Worm (Caenorhabditis elegans) whole organism, L1 larva: ENCODE results near the gene mtm-3.
A peak's percentile ranks its signal among the peaks of the same experiment; 100 is the strongest.

ENCODE experiments used
- C16A3.4 ChIP-seq: fragments of 150-350 bp; optimal IDR thresholded peaks from 2 replicates; lab custom pipeline; 2014; ENCODE audit warnings: missing biosample characterization, missing genetic modification characterization
- Y116A8C.19 ChIP-seq: sonication (generic microtip); optimal IDR thresholded peaks from 2 replicates; lab custom pipeline; 2016; ENCODE audit warnings: missing compliant biosample characterization, missing genetic modification characterization, borderline replicate concordance
- aha-1 ChIP-seq: fragments of 150-350 bp; optimal IDR thresholded peaks from 2 replicates; lab custom pipeline; 2014; ENCODE audit warnings: missing biosample characterization, missing genetic modification characterization
- alr-1 ChIP-seq: fragments of 200-800 bp; sonication (Bioruptor generic); optimal IDR thresholded peaks from 2 replicates; lab custom pipeline; 2018; ENCODE audit warnings: borderline replicate concordance, mild to moderate bottlenecking, missing genetic modification characterization, missing compliant biosample characterization
- aly-2 ChIP-seq: fragments of 150-350 bp; optimal IDR thresholded peaks from 2 replicates; lab custom pipeline; 2014; ENCODE audit warnings: missing biosample characterization, missing genetic modification characterization
- ceh-63 ChIP-seq: fragments of 200-800 bp; sonication (Bioruptor generic); optimal IDR thresholded peaks from 2 replicates; lab custom pipeline; 2018; ENCODE audit warnings: mild to moderate bottlenecking, missing genetic modification characterization, missing compliant biosample characterization
- ceh-8 ChIP-seq: fragments of 200-800 bp; sonication (Bioruptor generic); optimal IDR thresholded peaks from 2 replicates; lab custom pipeline; 2018; ENCODE audit warnings: mild to moderate bottlenecking, missing genetic modification characterization, moderate library complexity, missing compliant biosample characterization
- ceh-82 ChIP-seq, 3 experiments: fragments of 150-350 bp in 1 of 3; sonication (generic microtip) in 2 of 3; optimal IDR thresholded peaks; 2 replicates each; lab custom pipeline; 2014 to 2017; ENCODE audit warnings: missing biosample characterization in 3 of 3, missing genetic modification characterization in 3 of 3
- ceh-88 ChIP-seq: fragments of 200-800 bp; sonication (Bioruptor generic); IDR thresholded peaks from 2 replicates; pipeline ENCODE4 v1.3.6; 2022; ENCODE audit warnings: missing genetic modification characterization, missing compliant biosample characterization
- ceh-90 ChIP-seq: sonication (generic microtip); optimal IDR thresholded peaks from 2 replicates; lab custom pipeline; 2016; ENCODE audit warnings: missing genetic modification characterization, missing compliant biosample characterization
- dpl-1 ChIP-seq, 3 experiments: fragments of 150-350 bp in 2 of 3; sonication (generic microtip) in 1 of 3; optimal IDR thresholded peaks; 2 replicates each; lab custom pipeline; 2014 to 2017; ENCODE audit warnings: missing biosample characterization in 3 of 3, missing genetic modification characterization in 3 of 3, missing genetic modification reagents in 3 of 3
- efl-1 ChIP-seq, 4 experiments: fragments of 150-350 bp; optimal IDR thresholded peaks in 3 of 4; peaks in 1 of 4; 1 replicate in 1 of 4; 2 replicates in 3 of 4; lab custom pipeline; 2014; ENCODE audit warnings: missing biosample characterization in 2 of 4, missing genetic modification characterization in 2 of 4, missing genetic modification reagents in 2 of 4
- efl-3 ChIP-seq: fragments of 200-800 bp; sonication (Bioruptor generic); optimal IDR thresholded peaks from 2 replicates; lab custom pipeline; 2018; ENCODE audit warnings: mild to moderate bottlenecking, missing genetic modification characterization, missing compliant biosample characterization
- egl-13 ChIP-seq: sonication (generic microtip); optimal IDR thresholded peaks from 2 replicates; lab custom pipeline; 2016; ENCODE audit warnings: missing genotype, missing genetic modification reagents, missing genetic modification characterization, missing compliant biosample characterization
- elt-2 ChIP-seq: sonication (generic microtip); optimal IDR thresholded peaks from 2 replicates; lab custom pipeline; 2016; ENCODE audit warnings: missing genetic modification characterization, mild to moderate bottlenecking, inconsistent platforms, missing compliant biosample characterization, missing genetic modification reagents
- fkh-10 ChIP-seq: sonication (generic microtip); optimal IDR thresholded peaks from 2 replicates; lab custom pipeline; 2017; ENCODE audit warnings: missing biosample characterization, missing genetic modification reagents, missing genetic modification characterization
- fkh-4 ChIP-seq: sonication (generic microtip); optimal IDR thresholded peaks from 2 replicates; lab custom pipeline; 2016; ENCODE audit warnings: missing compliant biosample characterization, missing genetic modification characterization, borderline replicate concordance
- grh-1 ChIP-seq: fragments of 200-800 bp; sonication (Bioruptor generic); IDR thresholded peaks from 2 replicates; pipeline ENCODE4 v1.3.6; 2022; ENCODE audit warnings: missing genetic modification reagents, missing genetic modification characterization, missing compliant biosample characterization
- hlh-17 ChIP-seq: fragments of 200-800 bp; sonication (Bioruptor generic); optimal IDR thresholded peaks from 2 replicates; lab custom pipeline; 2018; ENCODE audit warnings: missing genetic modification characterization, mild to moderate bottlenecking, missing compliant biosample characterization, moderate library complexity, borderline replicate concordance
- irx-1 ChIP-seq: sonication (generic microtip); optimal IDR thresholded peaks from 2 replicates; lab custom pipeline; 2016; ENCODE audit warnings: missing genetic modification characterization, missing compliant biosample characterization
- isw-1 ChIP-seq: fragments of 200-800 bp; sonication (Bioruptor generic); IDR thresholded peaks from 2 replicates; pipeline ENCODE4 v1.3.6; 2022; ENCODE audit warnings: missing genetic modification characterization, missing compliant biosample characterization
- jun-1 ChIP-seq: fragments of 150-350 bp; optimal IDR thresholded peaks from 2 replicates; lab custom pipeline; 2014; ENCODE audit warnings: missing biosample characterization, missing genetic modification reagents, missing genetic modification characterization
- lin-13 ChIP-seq: fragments of 150-350 bp; optimal IDR thresholded peaks from 2 replicates; lab custom pipeline; 2014; ENCODE audit warnings: missing biosample characterization, missing genetic modification reagents, missing genetic modification characterization
- lin-14 ChIP-seq: fragments of 200-800 bp; sonication (Bioruptor generic); optimal IDR thresholded peaks from 2 replicates; lab custom pipeline; 2018; ENCODE audit warnings: mild to moderate bottlenecking, missing genetic modification characterization, moderate library complexity, missing compliant biosample characterization
- lin-15B ChIP-seq: fragments of 150-350 bp; sonication (generic microtip); optimal IDR thresholded peaks from 3 replicates; lab custom pipeline; 2014; ENCODE audit warnings: missing biosample characterization, missing genetic modification characterization
- lin-35 ChIP-seq, 2 experiments: fragments of 150-350 bp; optimal IDR thresholded peaks; 2 replicates each; lab custom pipeline; 2014; ENCODE audit warnings: missing biosample characterization in 2 of 2, missing genetic modification characterization in 2 of 2, missing genetic modification reagents in 2 of 2
- lin-39 ChIP-seq: fragments of 150-350 bp; optimal IDR thresholded peaks from 2 replicates; lab custom pipeline; 2014; ENCODE audit warnings: missing biosample characterization, missing genetic modification reagents, missing genetic modification characterization
- lir-3 ChIP-seq: sonication (generic microtip); optimal IDR thresholded peaks from 2 replicates; lab custom pipeline; 2016; ENCODE audit warnings: mild to moderate bottlenecking, missing genetic modification characterization, moderate library complexity, missing compliant biosample characterization; ENCODE audit not compliant: poor library complexity
- lsy-2 ChIP-seq, 2 experiments: fragments of 150-350 bp; optimal IDR thresholded peaks; 2 replicates each; lab custom pipeline; 2014; ENCODE audit warnings: missing biosample characterization in 2 of 2, missing genetic modification characterization in 2 of 2
- nhr-11 ChIP-seq: fragments of 150-350 bp; optimal IDR thresholded peaks from 2 replicates; lab custom pipeline; 2014; ENCODE audit warnings: missing biosample characterization, missing genetic modification characterization
- nhr-12 ChIP-seq: sonication (generic microtip); optimal IDR thresholded peaks from 2 replicates; lab custom pipeline; 2017; ENCODE audit warnings: missing biosample characterization, missing genetic modification characterization
- nhr-237 ChIP-seq: fragments of 150-350 bp; optimal IDR thresholded peaks from 2 replicates; lab custom pipeline; 2014; ENCODE audit warnings: missing biosample characterization, missing genetic modification characterization
- nhr-71 ChIP-seq: sonication (generic microtip); optimal IDR thresholded peaks from 2 replicates; lab custom pipeline; 2016; ENCODE audit warnings: mild to moderate bottlenecking, missing genetic modification characterization, moderate library complexity, missing compliant biosample characterization
- nhr-77 ChIP-seq: fragments of 150-350 bp; optimal IDR thresholded peaks from 2 replicates; lab custom pipeline; 2014; ENCODE audit warnings: missing biosample characterization, missing genetic modification characterization
- nhr-85 ChIP-seq: sonication (generic microtip); peaks from one replicate; lab custom pipeline; 2016; ENCODE audit warnings: missing genetic modification characterization, inconsistent platforms, missing compliant biosample characterization
- pax-3 ChIP-seq: fragments of 200-800 bp; sonication (Bioruptor generic); optimal IDR thresholded peaks from 2 replicates; lab custom pipeline; 2018; ENCODE audit warnings: mild to moderate bottlenecking, missing genetic modification characterization, moderate library complexity, missing compliant biosample characterization
- pqm-1 ChIP-seq: sonication (generic microtip); optimal IDR thresholded peaks from 3 replicates; lab custom pipeline; 2017; ENCODE audit warnings: missing biosample characterization, missing genetic modification characterization
- skn-1 ChIP-seq: fragments of 150-350 bp; optimal IDR thresholded peaks from 2 replicates; lab custom pipeline; 2014; ENCODE audit warnings: missing biosample characterization, missing genetic modification characterization
- snu-23 ChIP-seq: sonication (generic microtip); optimal IDR thresholded peaks from 2 replicates; lab custom pipeline; 2016; ENCODE audit warnings: missing genetic modification characterization, missing compliant biosample characterization
- sptf-1 ChIP-seq: fragments of 150-350 bp; optimal IDR thresholded peaks from 2 replicates; lab custom pipeline; 2014; ENCODE audit warnings: missing biosample characterization, missing genetic modification characterization
- sup-37 ChIP-seq: fragments of 200-800 bp; sonication (Bioruptor generic); optimal IDR thresholded peaks from 2 replicates; lab custom pipeline; 2018; ENCODE audit warnings: mild to moderate bottlenecking, missing genetic modification characterization, missing compliant biosample characterization
- unc-30 ChIP-seq: sonication (generic microtip); optimal IDR thresholded peaks from 2 replicates; lab custom pipeline; 2017; ENCODE audit warnings: missing biosample characterization, missing genetic modification characterization
- unc-86 ChIP-seq: sonication (generic microtip); optimal IDR thresholded peaks from 2 replicates; lab custom pipeline; 2016; ENCODE audit warnings: missing genetic modification characterization, missing compliant biosample characterization
- unc-98 ChIP-seq: fragments of 200-800 bp; sonication (Bioruptor generic); IDR thresholded peaks from 2 replicates; pipeline ENCODE4 v1.3.6; 2022; ENCODE audit warnings: missing genetic modification characterization, missing compliant biosample characterization
- vab-15 ChIP-seq: sonication (generic microtip); optimal IDR thresholded peaks from 2 replicates; lab custom pipeline; 2017; ENCODE audit warnings: missing genotype, mild to moderate bottlenecking, missing genetic modification characterization, missing compliant biosample characterization
- xbp-1 ChIP-seq: sonication (generic microtip); optimal IDR thresholded peaks from 2 replicates; lab custom pipeline; 2016; ENCODE audit warnings: missing genetic modification characterization, missing compliant biosample characterization
- zag-1 ChIP-seq: fragments of 150-350 bp; optimal IDR thresholded peaks from 2 replicates; lab custom pipeline; 2014; ENCODE audit warnings: missing biosample characterization, missing genetic modification characterization
- ztf-4 ChIP-seq: fragments of 150-350 bp; optimal IDR thresholded peaks from 2 replicates; lab custom pipeline; 2014; ENCODE audit warnings: missing biosample characterization, missing genetic modification characterization

mtm-3 gene

DNA sequence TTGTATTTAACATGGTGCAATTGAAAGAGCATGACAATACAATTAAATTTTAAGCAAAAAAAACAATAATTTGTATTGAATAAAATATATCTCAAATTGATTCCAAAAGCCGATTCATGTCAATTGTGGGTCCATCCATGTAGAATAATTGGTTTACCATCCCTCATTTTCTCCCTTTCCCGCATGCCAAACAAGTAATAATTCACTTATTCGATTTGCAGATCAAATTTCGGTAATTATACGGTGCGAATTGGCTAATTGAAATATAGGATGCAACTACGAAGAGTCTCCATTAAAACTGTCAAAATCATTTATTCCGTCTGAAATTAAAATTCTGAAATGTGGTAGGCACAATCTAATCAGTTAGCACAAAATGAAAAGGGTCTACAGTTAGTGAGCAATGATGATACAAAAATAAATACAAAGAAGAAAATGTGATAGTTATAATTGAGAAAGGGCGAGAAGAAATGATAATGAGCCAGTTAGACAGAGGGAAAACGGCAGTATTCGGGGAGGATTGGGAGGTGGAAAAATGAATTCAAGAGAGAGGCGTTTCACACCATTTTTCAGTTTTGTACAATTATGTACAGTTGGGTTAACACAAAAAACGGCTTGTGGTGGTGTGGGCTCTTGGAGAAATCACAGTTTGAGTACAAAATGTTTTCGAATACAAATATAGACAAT is 10.4 kb downstream of the mtm-3 start:
- TF ChIP-seq skn-1 (tag; lab: Kevin White, UChicago) (no peak), nhr-85 (tag; lab: Kevin White, UChicago) (peak; percentile 55), nhr-237 (tag; lab: Kevin White, UChicago) (no peak), unc-98 (GFP tag; lab: Robert Waterston, UW) (no peak), nhr-12 (tag; lab: Kevin White, UChicago) (no peak), dpl-1 (GFP tag; optimal IDR thresholded peaks at IDR 0.05; lab: Kevin White, UChicago) (no peak), unc-30 (tag; lab: Kevin White, UChicago) (no peak), sptf-1 (no peak), nhr-11 (tag; lab: Kevin White, UChicago) (no peak), vab-15 (tag; lab: Kevin White, UChicago) (no peak), ztf-4 (peak; percentile 7), zag-1 (tag; lab: Kevin White, UChicago) (no peak), ceh-82 (tag; optimal IDR thresholded peaks at IDR 0.05; lab: Kevin White, UChicago) (no peak), grh-1 (GFP tag; lab: Robert Waterston, UW) (no peak), ceh-63 (GFP tag; lab: Kevin White, UChicago) (no peak), snu-23 (no peak), nhr-71 (tag; lab: Kevin White, UChicago) (no peak), egl-13 (no peak), fkh-10 (GFP tag; lab: Kevin White, UChicago) (no peak), lin-35 (GFP tag; optimal IDR thresholded peaks at IDR 0.05; lab: Kevin White, UChicago) (no peak), xbp-1 (tag; lab: Kevin White, UChicago) (no peak), efl-1 (optimal IDR thresholded peaks at IDR 0.05; lab: Kevin White, UChicago) (no peak), efl-1 (GFP tag; optimal IDR thresholded peaks at IDR 0.05 in 1 of 2; lab: Kevin White, UChicago) (peak in 1 of 2 experiments; percentile 51), unc-86 (tag; lab: Kevin White, UChicago) (no peak), sup-37 (no peak), hlh-17 (GFP tag; lab: Kevin White, UChicago) (no peak), efl-3 (GFP tag; lab: Kevin White, UChicago) (no peak), alr-1 (tag; lab: Kevin White, UChicago) (no peak), lin-39 (tag; lab: Kevin White, UChicago) (no peak), lsy-2 (tag; optimal IDR thresholded peaks at IDR 0.05; lab: Kevin White, UChicago) (peak in 1 of 2 experiments; percentile 5), lin-14 (GFP tag; lab: Kevin White, UChicago) (peak; percentile 7), fkh-4 (tag; lab: Kevin White, UChicago) (no peak), isw-1 (GFP tag; lab: Robert Waterston, UW) (no peak), lir-3 (no peak), ceh-90 (tag; lab: Kevin White, UChicago) (no peak), aha-1 (tag; lab: Kevin White, UChicago) (no peak), ceh-8 (GFP tag; lab: Kevin White, UChicago) (peak; percentile 63), elt-2 (tag; lab: Kevin White, UChicago) (no peak), jun-1 (tag; lab: Kevin White, UChicago) (no peak), nhr-77 (no peak), pqm-1 (tag; lab: Kevin White, UChicago) (no peak), Y116A8C.19 (tag; lab: Kevin White, UChicago) (no peak), ceh-88 (no peak), lin-13 (GFP tag; lab: Kevin White, UChicago) (no peak), C16A3.4 (tag; lab: Kevin White, UChicago) (no peak), lin-15B (tag; lab: Kevin White, UChicago) (no peak), irx-1 (tag; lab: Kevin White, UChicago) (no peak), aly-2 (tag; lab: Kevin White, UChicago) (no peak), pax-3 (no peak)
